Worm (Caenorhabditis elegans): Measurements from ENCODE around the gene K04F1.9.

Gene K04F1.9

ce11 chrV:1710909-1711308 is 45.9 kb downstream of the K04F1.9 start, which contains the start of gene srw-100:
TSS of gene srw-100 (plus strand) at chrV:1711209.
- TF ChIP-seq F49E8.2 (tag; optimal IDR thresholded peaks at IDR 0.05; ENCODE audit: borderline replicate concordance) (no peak), F26F4.8 (GFP tag; conservative IDR thresholded peaks at IDR 0.05) (no peak), nhr-42 (GFP tag; IDR thresholded peaks at IDR 0.05) (no peak), set-16 (GFP tag; IDR thresholded peaks at IDR 0.05) (no peak), fos-1 (tag; optimal IDR thresholded peaks at IDR 0.05) (no peak), attf-4 (tag; optimal IDR thresholded peaks at IDR 0.05) (no peak), ceh-32 (tag; optimal IDR thresholded peaks at IDR 0.05; ENCODE audit: poor library complexity) (no peak), daf-19 (GFP tag; conservative IDR thresholded peaks at IDR 0.05) (no peak), daf-16 (GFP tag; optimal IDR thresholded peaks at IDR 0.05) (no peak), daf-16 (tag; optimal IDR thresholded peaks at IDR 0.05) (no peak), ces-1 (GFP tag; optimal IDR thresholded peaks at IDR 0.05) (no peak)

- TF ChIP-seq madf-5 (GFP tag; IDR thresholded peaks at IDR 0.05) (0 out of 4 replicates have a peak, but pooled peaks of 1 of the 2 experiments have one; percentile 51), dmd-9 (GFP tag; IDR thresholded peaks at IDR 0.05) (0 out of 2 replicates have a peak, but pooled peaks have one; percentile 34), F26F4.8 (GFP tag; conservative IDR thresholded peaks at IDR 0.05) (0 out of 2 replicates have a peak, but pooled peaks have one; percentile 12), D1046.2 (GFP tag; IDR thresholded peaks at IDR 0.05) (peak; percentile 70; the same call in 1 of the 2 replicates), tag-97 (GFP tag; IDR thresholded peaks at IDR 0.05) (0 out of 2 replicates have a peak, but pooled peaks have one; percentile 57)
Observed at ce11 chrV:1712471-1712870, 47.5 kb downstream of the K04F1.9 start.

- TF ChIP-seq ceh-44 (GFP tag; IDR thresholded peaks at IDR 0.05) (0 out of 2 replicates have a peak, but pooled peaks have one; percentile 31), D1046.2 (GFP tag; IDR thresholded peaks at IDR 0.05) (peak; percentile 26; the same call in 1 of the 2 replicates), Y75B8A.6 (GFP tag; IDR thresholded peaks at IDR 0.05) (0 out of 2 replicates have a peak, but pooled peaks have one; percentile 28), egl-43 (GFP tag; IDR thresholded peaks at IDR 0.05) (peak; percentile 84), zfp-3 (GFP tag; conservative IDR thresholded peaks at IDR 0.05) (0 out of 2 replicates have a peak, but pooled peaks have one; percentile 28), php-3 (GFP tag; IDR thresholded peaks at IDR 0.05) (peak; percentile 24; the same call in 1 of the 2 replicates), tag-97 (GFP tag; IDR thresholded peaks at IDR 0.05) (0 out of 2 replicates have a peak, but pooled peaks have one; percentile 57), Y48G9A.11 (GFP tag; IDR thresholded peaks at IDR 0.05) (peak; percentile 47; the same call in 1 of the 2 replicates), F44E2.7 (GFP tag; IDR thresholded peaks at IDR 0.05) (peak; percentile 92; the same call in 1 of the 2 replicates), ZK337.2 (GFP tag; IDR thresholded peaks at IDR 0.05) (peak; percentile 6; the same call in 1 of the 2 replicates), lin-29 (GFP tag; IDR thresholded peaks at IDR 0.05) (peak; percentile 47; the same call in 1 of the 2 replicates), daf-8 (GFP tag; IDR thresholded peaks at IDR 0.05) (0 out of 2 replicates have a peak, but pooled peaks have one; percentile 28), F26F4.8 (GFP tag; conservative IDR thresholded peaks at IDR 0.05) (peak; percentile 86), lim-7 (GFP tag; IDR thresholded peaks at IDR 0.05) (peak; percentile 8; the same call in 1 of the 2 replicates), saeg-2 (GFP tag; IDR thresholded peaks at IDR 0.05) (peak; percentile 66), madf-5 (GFP tag; IDR thresholded peaks at IDR 0.05) (peak in 1 of 2 experiments; percentile 93; a peak in 2 of 4 replicates), mdt-29 (GFP tag; IDR thresholded peaks at IDR 0.05) (peak; percentile 58; the same call in 1 of the 2 replicates)
Observed at ce11 chrV:1713761-1714160, 48.7 kb downstream of the K04F1.9 start.

Data from whole organism, L4 larva.